Worm (Caenorhabditis elegans) whole organism, young adult: ENCODE results near the gene pho-6.

Experiments used
- F52B5.7 ChIP-seq: sonication (generic microtip); optimal IDR thresholded peaks from 2 replicates; lab custom pipeline; 2016; ENCODE audit warnings: mild to moderate bottlenecking, missing genetic modification characterization, missing compliant biosample characterization
- Y53F4B.3 ChIP-seq: fragments of 200-800 bp; sonication (Bioruptor generic); IDR thresholded peaks from 2 replicates; pipeline ENCODE4 v1.3.6; 2022; ENCODE audit warnings: missing genetic modification reagents, missing genetic modification characterization, missing compliant biosample characterization
- ekl-4 ChIP-seq: fragments of 200-800 bp; sonication (Bioruptor generic); IDR thresholded peaks from 2 replicates; pipeline ENCODE4 v1.3.6; 2022; ENCODE audit warnings: missing genetic modification reagents, missing genetic modification characterization, missing compliant biosample characterization
- hlh-12 ChIP-seq: sonication (generic microtip); optimal IDR thresholded peaks from 2 replicates; lab custom pipeline; 2016; ENCODE audit warnings: missing genetic modification characterization, missing compliant biosample characterization
- nhr-90 ChIP-seq: sonication (generic microtip); optimal IDR thresholded peaks from 2 replicates; lab custom pipeline; 2016; ENCODE audit warnings: missing genotype, mild to moderate bottlenecking, missing genetic modification characterization, missing compliant biosample characterization
- unc-130 ChIP-seq: sonication (generic microtip); optimal IDR thresholded peaks from 2 replicates; lab custom pipeline; 2016; ENCODE audit warnings: missing genetic modification reagents, missing genetic modification characterization, missing compliant biosample characterization
- unc-62 ChIP-seq: fragments of 150-350 bp; optimal IDR thresholded peaks from 2 replicates; lab custom pipeline; 2014; ENCODE audit warnings: missing biosample characterization, missing genetic modification reagents, missing genetic modification characterization
- xnd-1 ChIP-seq: sonication (generic microtip); optimal IDR thresholded peaks from 2 replicates; lab custom pipeline; 2016; ENCODE audit warnings: missing genotype, missing genetic modification reagents, missing genetic modification characterization, missing compliant biosample characterization

DNA sequence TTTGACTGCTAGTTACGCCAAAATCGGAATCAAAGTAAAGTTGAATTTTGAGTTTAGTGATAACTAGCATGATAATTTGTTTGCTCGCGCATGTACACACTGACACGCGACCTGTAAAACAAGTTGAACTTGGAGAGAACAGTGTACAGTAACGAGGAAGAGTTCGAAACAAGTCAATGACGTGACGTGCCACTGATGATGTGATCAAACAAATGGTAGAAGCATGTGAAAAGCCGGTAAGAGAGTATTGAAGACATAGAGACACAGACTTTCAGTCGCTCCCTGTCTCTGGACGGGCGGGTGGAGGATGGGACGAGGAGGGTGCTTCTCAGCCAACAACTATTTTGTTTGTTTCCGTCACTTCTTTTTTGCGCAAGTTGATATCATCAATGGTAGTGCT is 8.9 kb upstream of the pho-6 start:
- no peak for TF ChIP-seq xnd-1 (tag; lab: Kevin White, UChicago)
- no peak for TF ChIP-seq ekl-4 (GFP tag; lab: Robert Waterston, UW)
- no peak for TF ChIP-seq nhr-90 (tag; lab: Kevin White, UChicago)
- no peak for TF ChIP-seq Y53F4B.3 (GFP tag; lab: Robert Waterston, UW)
- no peak for TF ChIP-seq unc-62 (GFP tag; lab: Kevin White, UChicago)
- no peak for TF ChIP-seq hlh-12 (tag; lab: Kevin White, UChicago)
- TF ChIP-seq unc-130 (GFP tag; lab: Kevin White, UChicago), result no peak
- no peak for TF ChIP-seq F52B5.7 (tag; lab: Kevin White, UChicago)
